Worm (Caenorhabditis elegans) whole organism, L4/young adult: Measurements from ENCODE around the gene T25B9.5.

Experiments used
- W03F9.2 ChIP-seq: fragments of 150-350 bp; optimal IDR thresholded peaks from 2 replicates; lab custom pipeline; 2014; ENCODE audit warnings: missing biosample characterization, missing genetic modification characterization
- dao-5 ChIP-seq: sonication (generic microtip); optimal IDR thresholded peaks from 2 replicates; lab custom pipeline; 2016; ENCODE audit warnings: missing genotype, missing genetic modification characterization, moderate library complexity, missing compliant biosample characterization
- him-1 ChIP-seq: sonication (generic microtip); optimal IDR thresholded peaks from 2 replicates; lab custom pipeline; 2016; ENCODE audit warnings: missing genotype, missing genetic modification reagents, missing genetic modification characterization, missing compliant biosample characterization

DNA sequence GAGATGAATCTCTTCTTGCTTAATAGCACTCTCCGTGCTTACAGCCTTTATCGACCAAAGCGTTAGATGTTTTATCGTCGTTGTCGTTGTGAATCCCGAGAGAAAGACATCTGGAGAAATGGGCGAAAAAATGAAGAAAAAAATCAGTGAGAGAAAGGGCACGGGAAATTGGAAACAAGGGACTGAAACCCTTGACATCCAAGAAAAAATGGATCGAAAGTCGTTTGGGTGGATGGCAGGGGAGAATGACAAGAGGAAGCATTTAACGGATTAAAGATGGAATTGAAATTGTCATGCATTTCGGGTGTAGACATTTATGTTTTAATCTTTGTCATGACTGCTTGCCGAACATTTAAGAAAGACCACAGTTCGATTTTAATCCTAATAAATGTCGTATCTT is 19.2 kb upstream of the T25B9.5 start, which contains the start of gene inpp-1:
- TF ChIP-seq him-1 (no peak), W03F9.2 (tag; lab: Kevin White, UChicago) (no peak), dao-5 (tag; lab: Kevin White, UChicago) (no peak)
